Worm (Caenorhabditis elegans): ENCODE data around the gene rgs-5.

DNA sequence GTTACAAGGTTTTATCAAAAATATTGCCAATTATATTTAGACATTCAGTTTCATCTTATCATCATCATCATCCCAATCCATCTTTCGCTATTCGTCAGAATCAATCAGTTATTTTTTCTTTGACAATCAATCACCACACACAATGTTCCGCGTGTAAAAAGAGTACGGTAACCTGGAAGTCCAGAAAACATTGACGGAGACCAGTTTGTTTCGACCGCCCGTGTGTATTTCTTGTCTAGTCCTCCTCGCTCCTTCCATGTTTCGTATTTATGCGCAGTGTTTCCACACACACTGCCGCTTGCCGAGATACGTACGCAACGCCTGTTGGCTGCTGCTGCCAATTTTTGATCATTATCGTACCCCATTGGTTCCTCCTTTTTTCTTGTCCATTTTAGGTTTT lies 12.3 kb downstream of the rgs-5 start:
- no peak for TF ChIP-seq nhr-11 (tag; optimal IDR thresholded peaks at IDR 0.05)
- TF ChIP-seq alr-1 (tag; optimal IDR thresholded peaks at IDR 0.05): no peak
- no peak for TF ChIP-seq unc-39 (tag; optimal IDR thresholded peaks at IDR 0.05)
- TF ChIP-seq blmp-1 (tag; optimal IDR thresholded peaks at IDR 0.05; ENCODE audit: insufficient read depth): peak; percentile 7
- no peak for TF ChIP-seq dmd-4 (tag; optimal IDR thresholded peaks at IDR 0.05)
- no peak for TF ChIP-seq R02D3.7 (tag; optimal IDR thresholded peaks at IDR 0.05)
- no peak for TF ChIP-seq ztf-4 (tag; optimal IDR thresholded peaks at IDR 0.05)
- no peak for TF ChIP-seq nhr-77 (tag; optimal IDR thresholded peaks at IDR 0.05)
- no peak for TF ChIP-seq mbf-1 (tag; optimal IDR thresholded peaks at IDR 0.05)

All from whole organism, L2 larva.